Fruit fly (Drosophila melanogaster) Kc167 (cell line): Measurements from ENCODE around the gene WASp.

Experiments used
- Myc ChIP-seq: fragments of >200 bp; optimal IDR thresholded peaks from 2 replicates; lab custom pipeline; 2017; ENCODE audit warnings: missing external identifiers
- Sin3A ChIP-seq: fragments of >200 bp; optimal IDR thresholded peaks from 2 replicates; lab custom pipeline; 2018; ENCODE audit warnings: missing external identifiers
- h ChIP-seq: fragments of >200 bp; optimal IDR thresholded peaks from 3 replicates; lab custom pipeline; 2018; ENCODE audit warnings: missing external identifiers
- insv ChIP-seq: fragments of >200 bp; optimal IDR thresholded peaks from 3 replicates; lab custom pipeline; 2018; ENCODE audit warnings: missing external identifiers
- psq ChIP-seq: fragments of >200 bp; optimal IDR thresholded peaks from 2 replicates; lab custom pipeline; 2017; ENCODE audit warnings: missing external identifiers
- ttk ChIP-seq: sonication (Bioruptor generic); optimal IDR thresholded peaks from 2 replicates; lab custom pipeline; 2017; ENCODE audit warnings: missing external identifiers

DNA sequence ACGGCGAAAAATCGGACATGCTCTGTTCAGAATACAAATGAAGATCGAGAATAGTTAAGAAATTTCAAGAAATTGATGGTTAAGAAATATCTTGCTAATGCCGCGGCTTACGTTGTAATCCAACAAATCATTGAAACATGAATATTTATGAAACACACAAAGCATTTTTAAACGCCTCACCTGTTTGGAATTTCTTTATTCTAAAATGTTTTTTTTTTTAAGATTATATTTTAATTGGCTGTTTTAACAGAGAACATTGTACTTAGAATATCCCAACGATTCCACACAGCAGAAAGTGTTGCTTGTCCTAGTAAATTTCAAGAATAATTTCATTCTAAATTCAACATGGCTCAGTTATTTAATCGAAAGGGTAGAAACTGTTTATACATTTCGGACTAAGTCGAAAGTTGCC is 20.1 kb upstream of the WASp start:
- no peak for TF ChIP-seq psq (lab: Kevin White, UChicago)
- no peak for TF ChIP-seq insv
- no peak for TF ChIP-seq h (lab: Kevin White, UChicago)
- no peak for TF ChIP-seq Myc (lab: Kevin White, UChicago)
- no peak for TF ChIP-seq Sin3A (lab: Kevin White, UChicago)
- no peak for TF ChIP-seq ttk (lab: Kevin White, UChicago)
